Worm (Caenorhabditis elegans): ENCODE data around the gene wht-2.
A peak's percentile ranks its signal among the peaks of the same experiment; 100 is the strongest.

Gene wht-2

DNA sequence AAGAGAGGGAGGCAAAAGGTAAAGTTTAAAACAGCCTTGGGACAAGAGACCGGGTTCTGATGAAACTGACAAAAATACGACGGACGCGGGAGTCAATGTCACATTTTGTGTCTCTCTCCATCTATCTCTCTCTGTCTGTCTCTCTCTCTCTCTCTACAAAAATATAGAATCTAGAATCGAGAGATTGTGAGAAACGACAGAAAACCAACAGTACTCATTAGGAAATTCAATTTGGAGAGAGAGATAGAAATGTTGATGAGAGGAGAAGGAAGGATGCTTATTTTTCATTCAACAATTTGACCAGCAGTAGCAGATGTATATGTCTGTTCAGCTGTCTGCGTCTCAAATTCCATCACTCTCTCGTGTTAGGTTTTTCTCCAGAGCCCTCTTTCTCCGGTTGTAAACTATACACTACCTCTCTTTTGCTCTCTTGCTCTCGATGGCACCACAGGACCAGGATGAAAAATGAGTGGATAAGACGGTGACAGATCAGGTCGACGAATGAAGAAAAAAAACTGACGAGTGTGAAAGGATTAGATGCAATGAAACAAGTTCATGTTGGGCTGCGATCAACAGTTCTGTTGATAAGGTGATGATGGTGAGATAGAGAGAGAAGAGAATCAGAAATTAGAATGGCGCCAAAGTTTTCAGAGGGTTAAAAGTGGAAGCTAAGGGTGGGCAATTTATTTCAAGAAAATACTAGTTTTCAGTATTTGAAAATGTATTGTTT, 19.5 kb downstream of the wht-2 start (continued):
- TF ChIP-seq rnt-1 (tag; optimal IDR thresholded peaks at IDR 0.05) (peak; percentile 47), pag-3 (tag; optimal IDR thresholded peaks at IDR 0.05; ENCODE audit: borderline replicate concordance, insufficient read depth) (peak; percentile 4), xbp-1 (tag; optimal IDR thresholded peaks at IDR 0.05) (peak; percentile 13), nhr-19 (GFP tag; conservative IDR thresholded peaks at IDR 0.05) (peak; percentile 56), zip-4 (GFP tag; optimal IDR thresholded peaks at IDR 0.05) (no peak), snpc-4 (tag; optimal IDR thresholded peaks at IDR 0.05) (peak; percentile 3), grh-1 (GFP tag; IDR thresholded peaks at IDR 0.05) (peak; percentile 51; the same call in 1 of the 2 replicates), mep-1 (tag; optimal IDR thresholded peaks at IDR 0.05) (peak; percentile 73), nhr-47 (tag; optimal IDR thresholded peaks at IDR 0.05) (peak; percentile 53), vab-15 (tag; optimal IDR thresholded peaks at IDR 0.05) (no peak), alr-1 (tag; optimal IDR thresholded peaks at IDR 0.05; ENCODE audit: borderline replicate concordance) (no peak), nhr-90 (tag; optimal IDR thresholded peaks at IDR 0.05; ENCODE audit: poor library complexity) (peak; percentile 53), dpl-1 (GFP tag; optimal IDR thresholded peaks at IDR 0.05) (peak in 2 of 3 experiments; percentile 15 to 18), tbx-2 (tag; optimal IDR thresholded peaks at IDR 0.05) (peak; percentile 52), nhr-71 (tag; optimal IDR thresholded peaks at IDR 0.05) (peak; percentile 83), ama-1 (optimal IDR thresholded peaks at IDR 0.05) (no peak), lsy-2 (tag; optimal IDR thresholded peaks at IDR 0.05) (peak; percentile 26 to 69), lin-14 (GFP tag; optimal IDR thresholded peaks at IDR 0.05) (peak; percentile 90), hpl-2 (GFP tag; optimal IDR thresholded peaks at IDR 0.05) (no peak), unc-98 (GFP tag; IDR thresholded peaks at IDR 0.05) (no peak), lin-13 (GFP tag; optimal IDR thresholded peaks at IDR 0.05) (peak; percentile 36), lin-35 (GFP tag; optimal IDR thresholded peaks at IDR 0.05) (peak; percentile 17 to 65), efl-3 (GFP tag; optimal IDR thresholded peaks at IDR 0.05) (peak; percentile 3), elt-3 (tag; optimal IDR thresholded peaks at IDR 0.05) (peak in 5 of 6 experiments; percentile 1 to 84 (median 64)), snu-23 (GFP tag; optimal IDR thresholded peaks at IDR 0.05) (peak; percentile 84), blmp-1 (tag; optimal IDR thresholded peaks at IDR 0.05) (peak; percentile 55), ztf-4 (tag; optimal IDR thresholded peaks at IDR 0.05) (peak; percentile 74), elt-2 (tag; optimal IDR thresholded peaks at IDR 0.05) (no peak), nhr-20 (tag; optimal IDR thresholded peaks at IDR 0.05) (peak; percentile 80), ceh-63 (GFP tag; optimal IDR thresholded peaks at IDR 0.05) (no peak), efl-1 (optimal IDR thresholded peaks at IDR 0.05) (peak; percentile 28 to 33), efl-1 (GFP tag; optimal IDR thresholded peaks at IDR 0.05 in 1 of 2) (peak in 1 of 2 experiments; percentile 87), mef-2 (tag; optimal IDR thresholded peaks at IDR 0.05) (no peak)

DNA sequence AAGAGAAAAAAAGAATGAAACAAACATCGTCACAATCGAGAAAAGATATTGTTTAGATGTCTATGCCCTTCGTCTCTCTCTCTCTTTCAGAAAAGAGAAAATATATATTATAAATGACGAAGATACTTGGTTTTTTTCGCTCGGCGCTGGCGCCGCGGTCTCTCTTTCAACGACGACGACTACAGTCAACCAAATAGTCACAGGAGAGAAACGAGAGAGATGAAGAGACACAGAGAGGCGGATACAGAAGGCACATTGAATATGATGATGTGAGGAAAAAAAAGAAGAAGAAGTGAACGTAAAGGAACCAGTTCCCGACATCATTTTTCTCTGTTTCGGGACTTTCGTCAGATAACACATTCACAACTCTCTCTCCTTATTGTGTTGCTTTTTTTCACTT, 21.2 kb downstream of the wht-2 start:
- TF ChIP-seq aha-1 (tag; optimal IDR thresholded peaks at IDR 0.05) (no peak), nhr-47 (tag; optimal IDR thresholded peaks at IDR 0.05) (peak; percentile 33), ceh-90 (tag; optimal IDR thresholded peaks at IDR 0.05) (no peak), snu-23 (GFP tag; optimal IDR thresholded peaks at IDR 0.05) (peak; percentile 60), lin-35 (GFP tag; optimal IDR thresholded peaks at IDR 0.05) (peak; percentile 9 to 54), lsy-2 (tag; optimal IDR thresholded peaks at IDR 0.05) (peak in 1 of 2 experiments; percentile 60), lin-15B (tag; optimal IDR thresholded peaks at IDR 0.05) (no peak), C34B4.2 (tag; optimal IDR thresholded peaks at IDR 0.05) (no peak), mep-1 (tag; optimal IDR thresholded peaks at IDR 0.05) (peak; percentile 33), elt-3 (tag; optimal IDR thresholded peaks at IDR 0.05) (peak in 3 of 6 experiments; percentile 11 to 74 (median 67)), ama-1 (optimal IDR thresholded peaks at IDR 0.05) (no peak), lin-14 (GFP tag; optimal IDR thresholded peaks at IDR 0.05) (peak; percentile 85), nhr-19 (GFP tag; conservative IDR thresholded peaks at IDR 0.05) (peak; percentile 36; the same call in 1 of the 2 replicates), nhr-85 (tag) (peak; percentile 98), nhr-20 (tag; optimal IDR thresholded peaks at IDR 0.05) (peak; percentile 83), tbx-2 (tag; optimal IDR thresholded peaks at IDR 0.05) (peak; percentile 25), blmp-1 (tag; optimal IDR thresholded peaks at IDR 0.05) (peak; percentile 94), efl-1 (optimal IDR thresholded peaks at IDR 0.05) (peak in 1 of 2 experiments; percentile 0), efl-1 (GFP tag; optimal IDR thresholded peaks at IDR 0.05 in 1 of 2) (peak in 1 of 2 experiments; percentile 35), nhr-90 (tag; optimal IDR thresholded peaks at IDR 0.05; ENCODE audit: poor library complexity) (peak; percentile 69), grh-1 (GFP tag; IDR thresholded peaks at IDR 0.05) (peak; percentile 46; the same call in 1 of the 2 replicates), nhr-71 (tag; optimal IDR thresholded peaks at IDR 0.05) (peak; percentile 74), dpl-1 (GFP tag; optimal IDR thresholded peaks at IDR 0.05) (peak in 1 of 3 experiments; percentile 3)
